Fruit fly (Drosophila melanogaster): Measurements from ENCODE around the gene CG43880.

The CG43880 gene

dm6 chr3L:7978550-7978776 lies 32.3 kb upstream of the CG43880 start, which contains the start of gene Pop4:
Gene Pop4 (minus strand): TSS chr3L:7978650.
- no peak for TF ChIP-seq Sin3A (optimal IDR thresholded peaks at IDR 0.05)
- no peak for TF ChIP-seq insv (optimal IDR thresholded peaks at IDR 0.05)
- TF ChIP-seq Myc (optimal IDR thresholded peaks at IDR 0.05): no peak
- no peak for TF ChIP-seq psq (optimal IDR thresholded peaks at IDR 0.05)

- TF ChIP-seq ttk (optimal IDR thresholded peaks at IDR 0.05) (no peak), psq (optimal IDR thresholded peaks at IDR 0.05) (no peak), insv (optimal IDR thresholded peaks at IDR 0.05) (no peak), Sin3A (optimal IDR thresholded peaks at IDR 0.05) (no peak), Myc (optimal IDR thresholded peaks at IDR 0.05) (no peak), h (optimal IDR thresholded peaks at IDR 0.05) (no peak)
Measured at dm6 chr3L:7976081-7976483, 30.0 kb upstream of the CG43880 start, which contains the start of the genes HP4 and CG8209. Gene HP4 (minus strand): TSS chr3L:7976154. Gene CG8209 (plus strand): TSS chr3L:7976406.

- no peak for TF ChIP-seq h (optimal IDR thresholded peaks at IDR 0.05)
Measured at dm6 chr3L:7974671-7975281, 28.7 kb upstream of the CG43880 start, which contains the start of gene CG8042. Gene CG8042 (minus strand): TSS chr3L:7974991.

dm6 chr3L:7970442-7970841 lies 24.3 kb upstream of the CG43880 start, which contains the start of gene RNaseX25:
Gene RNaseX25 (plus strand): TSS chr3L:7970588.
- no peak for TF ChIP-seq Myc (optimal IDR thresholded peaks at IDR 0.05)
- no peak for TF ChIP-seq psq (optimal IDR thresholded peaks at IDR 0.05)
- TF ChIP-seq insv (optimal IDR thresholded peaks at IDR 0.05): no peak
- TF ChIP-seq h (optimal IDR thresholded peaks at IDR 0.05): no peak
- no peak for TF ChIP-seq ttk (optimal IDR thresholded peaks at IDR 0.05)
- TF ChIP-seq Sin3A (optimal IDR thresholded peaks at IDR 0.05): no peak

DNA sequence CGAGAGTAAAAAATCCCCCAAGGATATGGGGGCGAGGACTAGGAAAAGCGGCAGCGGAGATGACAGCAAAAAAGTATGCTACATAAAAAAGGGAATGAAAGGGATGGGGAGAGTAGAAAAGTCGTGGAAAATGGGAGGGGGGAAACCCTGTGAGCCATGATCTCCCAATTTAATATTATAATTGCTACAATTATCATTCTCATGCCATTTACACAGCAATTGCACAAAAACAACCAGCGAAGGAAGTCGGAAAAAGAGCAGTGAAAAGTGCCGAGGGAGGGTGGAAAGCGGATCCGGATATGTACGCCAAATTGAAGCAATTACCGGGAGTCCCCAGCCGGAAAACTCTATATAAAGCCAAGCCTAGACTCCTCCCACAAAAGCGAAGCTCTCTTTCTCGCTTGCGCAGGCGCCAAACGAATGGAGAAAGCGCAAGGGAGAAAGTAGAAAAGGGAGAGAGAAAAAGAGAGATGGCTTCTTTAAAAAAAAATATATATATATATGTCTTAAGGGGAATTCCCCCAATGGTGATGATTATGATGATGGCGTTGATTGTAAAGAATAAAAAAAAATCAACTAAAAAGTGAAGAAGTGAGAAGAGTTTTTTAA lies 22.4 kb upstream of the CG43880 start:
- TF ChIP-seq h (optimal IDR thresholded peaks at IDR 0.05) (no peak), ttk (optimal IDR thresholded peaks at IDR 0.05) (no peak), Sin3A (optimal IDR thresholded peaks at IDR 0.05) (no peak), insv (optimal IDR thresholded peaks at IDR 0.05) (no peak), Myc (optimal IDR thresholded peaks at IDR 0.05) (no peak), psq (optimal IDR thresholded peaks at IDR 0.05) (no peak)

- TF ChIP-seq psq (optimal IDR thresholded peaks at IDR 0.05): no peak
- TF ChIP-seq ttk (optimal IDR thresholded peaks at IDR 0.05): no peak
- TF ChIP-seq Myc (optimal IDR thresholded peaks at IDR 0.05): no peak
- TF ChIP-seq Sin3A (optimal IDR thresholded peaks at IDR 0.05): no peak
- TF ChIP-seq h (optimal IDR thresholded peaks at IDR 0.05): no peak
- TF ChIP-seq insv (optimal IDR thresholded peaks at IDR 0.05): no peak
Measured at dm6 chr3L:7967203-7967602, 21.1 kb upstream of the CG43880 start.

dm6 chr3L:7963549-7963948 lies 17.4 kb upstream of the CG43880 start:
- TF ChIP-seq Myc (optimal IDR thresholded peaks at IDR 0.05) (no peak), ttk (optimal IDR thresholded peaks at IDR 0.05) (no peak), Sin3A (optimal IDR thresholded peaks at IDR 0.05) (no peak)

- no peak for TF ChIP-seq psq (optimal IDR thresholded peaks at IDR 0.05)
Measured at dm6 chr3L:7963022-7963421, 16.9 kb upstream of the CG43880 start.

DNA sequence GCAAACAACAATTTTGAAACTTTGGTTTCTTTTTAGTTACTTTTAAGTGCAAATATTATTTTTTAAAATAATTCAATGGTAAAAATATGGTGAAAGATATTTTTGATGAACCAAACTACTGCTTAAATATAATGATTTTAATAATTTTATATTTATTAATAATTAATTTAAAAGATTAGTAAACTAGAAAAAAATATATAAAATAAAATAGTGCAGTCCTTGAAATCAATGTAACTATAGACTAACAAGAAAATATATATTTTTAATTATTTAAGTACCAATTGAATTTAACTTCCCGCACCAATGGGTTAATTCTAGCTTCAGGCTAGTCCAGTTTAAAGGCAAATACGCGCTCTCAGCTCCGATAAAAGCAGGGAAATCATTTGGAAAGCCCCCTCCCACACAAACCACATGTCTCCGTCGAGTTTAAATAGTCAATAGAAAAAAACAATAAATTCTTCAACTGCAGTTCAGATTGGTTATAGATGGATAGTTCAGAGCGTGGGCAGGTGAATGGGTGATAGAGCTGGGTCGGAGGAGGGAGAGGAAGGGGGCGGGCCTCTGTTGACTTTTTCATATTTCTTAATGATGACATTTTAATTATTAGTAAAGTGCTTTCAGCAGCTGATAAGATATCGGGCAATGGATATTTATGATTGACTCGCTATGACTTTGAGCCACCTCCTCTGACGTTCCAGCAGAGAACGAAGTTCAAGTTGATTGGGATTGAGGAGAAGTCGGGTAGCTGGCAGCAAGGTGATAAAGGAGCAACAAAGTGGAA lies 16.0 kb upstream of the CG43880 start:
- TF ChIP-seq Sin3A (optimal IDR thresholded peaks at IDR 0.05): no peak
- TF ChIP-seq psq (optimal IDR thresholded peaks at IDR 0.05): no peak
- TF ChIP-seq ttk (optimal IDR thresholded peaks at IDR 0.05): no peak
- no peak for TF ChIP-seq h (optimal IDR thresholded peaks at IDR 0.05)
- TF ChIP-seq Myc (optimal IDR thresholded peaks at IDR 0.05): no peak
- no peak for TF ChIP-seq insv (optimal IDR thresholded peaks at IDR 0.05)

DNA sequence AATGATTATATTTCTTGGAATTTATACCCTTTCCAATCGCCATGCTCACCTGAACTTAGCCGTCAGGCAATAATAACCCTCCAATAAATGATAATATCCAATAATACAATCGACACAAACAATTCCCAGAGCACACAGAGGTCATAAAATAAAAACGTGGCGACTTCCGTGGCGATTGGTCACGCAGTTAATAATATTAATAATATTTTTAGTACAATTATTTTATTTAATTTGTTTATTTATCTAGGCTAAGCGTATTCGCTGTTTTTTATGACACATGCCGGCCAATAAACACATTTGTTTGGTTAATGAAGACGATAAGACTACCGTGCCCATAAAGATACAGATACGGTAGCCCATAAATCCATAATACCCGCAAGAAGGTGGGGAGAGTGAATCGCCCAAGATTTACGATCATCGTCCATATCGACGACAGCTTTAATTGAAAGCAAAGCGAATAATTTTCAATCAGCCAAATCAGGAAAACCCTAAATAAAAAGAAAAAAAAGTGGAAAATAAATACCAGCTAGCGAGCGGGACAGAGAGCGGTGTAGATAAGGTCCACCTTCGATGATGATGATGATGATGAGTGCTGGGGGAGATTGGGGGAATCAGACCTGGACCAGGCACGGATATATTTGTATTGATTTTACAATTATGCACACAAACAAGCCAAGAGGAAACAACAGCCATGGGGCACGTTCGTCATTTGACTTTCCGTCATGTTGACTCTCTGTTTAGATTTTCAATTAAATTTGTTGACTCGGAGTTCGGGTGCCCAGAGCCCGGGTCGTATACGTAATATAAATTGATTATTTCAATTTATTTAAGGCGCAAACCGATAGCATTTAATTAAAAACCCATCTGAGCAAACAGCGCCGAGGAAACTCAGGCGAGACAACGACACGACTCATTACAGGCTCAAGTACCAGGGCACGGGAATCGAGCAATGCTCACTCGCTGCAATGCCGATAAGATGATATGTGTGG lies 14.9 kb upstream of the CG43880 start:
- TF ChIP-seq insv (optimal IDR thresholded peaks at IDR 0.05) (no peak), ttk (optimal IDR thresholded peaks at IDR 0.05) (no peak), h (optimal IDR thresholded peaks at IDR 0.05) (no peak), Sin3A (optimal IDR thresholded peaks at IDR 0.05) (no peak), psq (optimal IDR thresholded peaks at IDR 0.05) (no peak), Myc (optimal IDR thresholded peaks at IDR 0.05) (no peak)

DNA sequence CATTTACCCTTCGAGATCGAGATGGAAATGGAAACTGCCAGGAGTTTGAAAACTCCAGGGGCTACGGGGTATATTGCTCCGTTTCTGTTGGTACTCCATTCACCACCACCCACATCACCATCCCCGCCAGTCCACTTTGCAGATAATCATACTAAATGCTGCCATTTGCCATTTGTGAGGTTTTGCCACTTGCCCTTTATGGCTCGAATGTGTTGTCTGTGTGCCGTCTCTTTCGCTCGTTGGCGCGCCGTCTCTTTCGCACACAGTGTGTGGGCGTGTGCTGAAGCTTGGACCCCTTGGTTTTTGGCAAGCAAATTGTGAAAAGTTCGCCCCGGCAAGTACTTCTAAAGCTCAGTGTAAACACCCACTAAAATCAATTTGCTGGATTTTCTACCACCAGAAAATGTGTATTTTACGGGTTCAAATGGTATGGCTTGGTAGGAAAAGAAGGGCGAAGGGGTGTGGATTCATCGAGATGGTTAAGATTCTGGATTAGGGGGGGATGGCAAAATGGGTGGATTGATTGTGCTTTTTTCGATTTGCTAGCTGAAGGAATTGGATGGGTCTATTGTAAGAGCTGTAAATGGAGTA lies 12.6 kb upstream of the CG43880 start:
- TF ChIP-seq h (optimal IDR thresholded peaks at IDR 0.05) (no peak), insv (optimal IDR thresholded peaks at IDR 0.05) (no peak), ttk (optimal IDR thresholded peaks at IDR 0.05) (no peak), psq (optimal IDR thresholded peaks at IDR 0.05) (no peak), Myc (optimal IDR thresholded peaks at IDR 0.05) (no peak), Sin3A (optimal IDR thresholded peaks at IDR 0.05) (no peak)

DNA sequence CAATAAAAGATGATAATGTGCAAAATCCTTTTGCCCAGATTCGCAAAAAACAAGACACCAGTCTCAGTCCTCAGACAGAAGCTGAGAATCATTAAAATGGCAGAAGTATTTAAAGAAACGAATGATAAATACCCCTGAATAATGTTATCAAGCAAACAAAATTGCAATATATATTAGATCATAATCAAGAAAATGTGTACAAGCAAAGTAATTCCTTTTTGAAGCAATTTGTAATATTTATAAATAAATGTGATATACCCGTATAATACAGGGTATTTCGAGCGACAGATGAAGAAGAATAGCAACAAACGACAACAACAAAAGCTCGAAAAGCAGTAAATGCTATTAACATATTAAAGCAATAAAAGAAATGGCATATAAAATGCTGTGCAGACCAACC lies 12.0 kb upstream of the CG43880 start:
- TF ChIP-seq ttk (optimal IDR thresholded peaks at IDR 0.05): no peak
